Fruit fly (Drosophila melanogaster): ENCODE data around the gene Npc2g.

DNA sequence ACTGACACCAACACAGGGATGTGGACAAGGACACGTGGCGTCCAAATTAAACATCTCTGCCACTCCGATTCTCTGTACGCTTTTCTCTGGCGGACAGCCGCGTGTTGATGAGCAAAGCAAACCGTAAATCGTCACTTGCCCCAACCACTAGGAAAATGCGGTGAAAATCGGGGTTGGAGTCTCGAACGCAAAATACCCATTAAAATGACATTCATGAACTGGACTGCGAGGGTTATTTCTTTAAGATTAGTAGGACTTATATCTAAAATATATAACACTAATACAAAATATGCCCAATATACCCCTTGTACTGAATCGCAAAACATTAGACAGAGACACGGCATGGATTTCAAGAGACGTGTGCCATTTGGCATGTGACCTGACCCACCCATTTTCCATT, 26.6 kb downstream of the Npc2g start:
- no peak for TF ChIP-seq CG8478 (optimal IDR thresholded peaks at IDR 0.05)
- no peak for TF ChIP-seq psq (optimal IDR thresholded peaks at IDR 0.05)
- TF ChIP-seq EcR (GFP tag; optimal IDR thresholded peaks at IDR 0.05), result no peak
- no peak for TF ChIP-seq usp (GFP tag; optimal IDR thresholded peaks at IDR 0.05)

Data from whole organism.